Worm (Caenorhabditis elegans) whole organism, early embryonic: ENCODE results near the gene T11F9.7.

Source experiments
- B0310.2 ChIP-seq: sonication (generic microtip); optimal IDR thresholded peaks from 2 replicates; lab custom pipeline; 2016; ENCODE audit warnings: mild to moderate bottlenecking, missing genetic modification characterization, missing compliant biosample characterization
- F13C5.2 ChIP-seq: sonication (generic microtip); optimal IDR thresholded peaks from 2 replicates; lab custom pipeline; 2017; ENCODE audit warnings: mild to moderate bottlenecking, missing genetic modification characterization, inconsistent platforms, missing compliant biosample characterization
- aly-1 ChIP-seq: sonication (generic microtip); optimal IDR thresholded peaks from 2 replicates; lab custom pipeline; 2016; ENCODE audit warnings: missing genetic modification characterization, missing compliant biosample characterization
- ama-1 ChIP-seq: fragments of 150-350 bp; optimal IDR thresholded peaks from 2 replicates; lab custom pipeline; 2014
- ceh-13 ChIP-seq: fragments of 200-800 bp; sonication (Bioruptor generic); optimal IDR thresholded peaks from 2 replicates; lab custom pipeline; 2018; ENCODE audit warnings: mild to moderate bottlenecking, missing genetic modification characterization, missing compliant biosample characterization
- ceh-36 ChIP-seq: sonication (generic microtip); optimal IDR thresholded peaks from 2 replicates; lab custom pipeline; 2016; ENCODE audit warnings: missing genetic modification characterization, inconsistent platforms, missing compliant biosample characterization
- ets-7 ChIP-seq: sonication (generic microtip); optimal IDR thresholded peaks from 2 replicates; lab custom pipeline; 2016; ENCODE audit warnings: missing genotype, missing genetic modification characterization, missing compliant biosample characterization
- flt-1 ChIP-seq: fragments of 200-800 bp; sonication (Bioruptor generic); IDR thresholded peaks from 2 replicates; pipeline ENCODE4 v1.3.6; 2022; ENCODE audit warnings: missing genetic modification characterization, missing compliant biosample characterization
- hmbx-1 ChIP-seq: sonication (generic microtip); optimal IDR thresholded peaks from 2 replicates; lab custom pipeline; 2016; ENCODE audit warnings: mild to moderate bottlenecking, missing genetic modification characterization, missing compliant biosample characterization
- hmg-4 ChIP-seq: fragments of 200-800 bp; sonication (Bioruptor generic); optimal IDR thresholded peaks from 2 replicates; lab custom pipeline; 2018; ENCODE audit warnings: mild to moderate bottlenecking, missing genetic modification characterization, missing compliant biosample characterization
- hnd-1 ChIP-seq: sonication (generic microtip); optimal IDR thresholded peaks from 2 replicates; lab custom pipeline; 2016; ENCODE audit warnings: missing genetic modification characterization, missing compliant biosample characterization
- pes-1 ChIP-seq: fragments of 200-800 bp; sonication (Bioruptor generic); IDR thresholded peaks from 2 replicates; pipeline ENCODE4 v1.3.6; 2022; ENCODE audit warnings: missing genetic modification reagents, missing genetic modification characterization, missing compliant biosample characterization
- scrt-1 ChIP-seq: fragments of 200-800 bp; sonication (Bioruptor generic); IDR thresholded peaks from 2 replicates; pipeline ENCODE4 v1.3.6; 2022; ENCODE audit warnings: missing genetic modification characterization, missing compliant biosample characterization
- sea-1 ChIP-seq: fragments of 200-800 bp; sonication (Bioruptor generic); conservative IDR thresholded peaks from 2 replicates; pipeline ENCODE4 v1.3.6; 2022; ENCODE audit warnings: missing genetic modification characterization, missing compliant biosample characterization
- tbx-11 ChIP-seq: fragments of 200-800 bp; sonication (Bioruptor generic); IDR thresholded peaks from 2 replicates; pipeline ENCODE4 v1.3.6; 2022; ENCODE audit warnings: missing genetic modification characterization, missing compliant biosample characterization
- tbx-37 ChIP-seq: fragments of 200-800 bp; sonication (Bioruptor generic); conservative IDR thresholded peaks from 2 replicates; pipeline ENCODE4 v1.3.6; 2022; ENCODE audit warnings: missing genetic modification reagents, missing genetic modification characterization, missing compliant biosample characterization
- tra-4 ChIP-seq: sonication (generic microtip); optimal IDR thresholded peaks from 2 replicates; lab custom pipeline; 2017; ENCODE audit warnings: missing genetic modification characterization, missing compliant biosample characterization

The T11F9.7 gene

ce11 chrV:11486680-11487079 lies 10.9 kb downstream of the T11F9.7 start, which contains the start of gene T11F9.10:
Gene T11F9.10, plus strand, starts transcription at chrV:11486980.
- TF ChIP-seq sea-1 (GFP tag; lab: Robert Waterston, UW) (no peak), flt-1 (no peak), ets-7 (tag; lab: Kevin White, UChicago) (no peak), tbx-37 (no peak), hmg-4 (GFP tag; lab: Kevin White, UChicago) (no peak), B0310.2 (tag; lab: Kevin White, UChicago) (no peak), ceh-13 (GFP tag; lab: Kevin White, UChicago) (no peak), ceh-36 (tag; lab: Kevin White, UChicago) (no peak), F13C5.2 (no peak)

- TF ChIP-seq tbx-37, result no peak
- TF ChIP-seq ama-1, result no peak
Observed at ce11 chrV:11488288-11488687, 12.6 kb downstream of the T11F9.7 start.

ce11 chrV:11490382-11490781 lies 14.6 kb downstream of the T11F9.7 start, which contains the start of gene dhs-19:
Gene dhs-19, minus strand, starts transcription at chrV:11490482.
- TF ChIP-seq tbx-11 (no peak), hmbx-1 (tag; lab: Kevin White, UChicago) (no peak), ama-1 (no peak), aly-1 (no peak), B0310.2 (tag; lab: Kevin White, UChicago) (no peak), ceh-13 (GFP tag; lab: Kevin White, UChicago) (no peak), pes-1 (GFP tag; lab: Robert Waterston, UW) (no peak)

- TF ChIP-seq B0310.2 (tag; lab: Kevin White, UChicago), result no peak
- no peak for TF ChIP-seq tra-4 (tag; lab: Kevin White, UChicago)
- no peak for TF ChIP-seq pes-1 (GFP tag; lab: Robert Waterston, UW)
- no peak for TF ChIP-seq flt-1
- no peak for TF ChIP-seq ama-1
- TF ChIP-seq hmbx-1 (tag; lab: Kevin White, UChicago), result no peak
- no peak for TF ChIP-seq scrt-1 (GFP tag; lab: Robert Waterston, UW)
- TF ChIP-seq ceh-36 (tag; lab: Kevin White, UChicago), result no peak
- TF ChIP-seq hmg-4 (GFP tag; lab: Kevin White, UChicago), result no peak
- no peak for TF ChIP-seq ets-7 (tag; lab: Kevin White, UChicago)
- TF ChIP-seq F13C5.2, result no peak
- no peak for TF ChIP-seq tbx-11
- TF ChIP-seq hnd-1 (tag; lab: Kevin White, UChicago), result no peak
Observed at ce11 chrV:11492456-11492855, 16.7 kb downstream of the T11F9.7 start, which contains the start of gene T11F9.21. Gene T11F9.21, plus strand, starts transcription at chrV:11492756.

- TF ChIP-seq ama-1 (no peak), pes-1 (GFP tag; lab: Robert Waterston, UW) (no peak), ceh-36 (tag; lab: Kevin White, UChicago) (no peak), scrt-1 (GFP tag; lab: Robert Waterston, UW) (no peak), ceh-13 (GFP tag; lab: Kevin White, UChicago) (no peak), tbx-11 (no peak), F13C5.2 (no peak), hnd-1 (tag; lab: Kevin White, UChicago) (no peak)
Observed at ce11 chrV:11496283-11496682, 20.5 kb downstream of the T11F9.7 start, which contains the start of gene htrl-1. Gene htrl-1, minus strand, starts transcription at chrV:11496383.

ce11 chrV:11497475-11497874 lies 21.7 kb downstream of the T11F9.7 start:
- TF ChIP-seq hmbx-1 (tag; lab: Kevin White, UChicago), result no peak
- TF ChIP-seq hnd-1 (tag; lab: Kevin White, UChicago), result no peak
- no peak for TF ChIP-seq tbx-11
- no peak for TF ChIP-seq ceh-36 (tag; lab: Kevin White, UChicago)
- TF ChIP-seq ama-1, result no peak
- no peak for TF ChIP-seq F13C5.2
- no peak for TF ChIP-seq scrt-1 (GFP tag; lab: Robert Waterston, UW)
- no peak for TF ChIP-seq B0310.2 (tag; lab: Kevin White, UChicago)
- no peak for TF ChIP-seq ets-7 (tag; lab: Kevin White, UChicago)
- no peak for TF ChIP-seq aly-1
- no peak for TF ChIP-seq tbx-37
- no peak for TF ChIP-seq pes-1 (GFP tag; lab: Robert Waterston, UW)
- TF ChIP-seq flt-1, result no peak
- no peak for TF ChIP-seq tra-4 (tag; lab: Kevin White, UChicago)
- TF ChIP-seq hmg-4 (GFP tag; lab: Kevin White, UChicago), result no peak
- TF ChIP-seq sea-1 (GFP tag; lab: Robert Waterston, UW), result no peak
- TF ChIP-seq ceh-13 (GFP tag; lab: Kevin White, UChicago), result no peak

- TF ChIP-seq tbx-37 (no peak), hnd-1 (tag; lab: Kevin White, UChicago) (no peak), B0310.2 (tag; lab: Kevin White, UChicago) (no peak), F13C5.2 (no peak), hmg-4 (GFP tag; lab: Kevin White, UChicago) (no peak), flt-1 (no peak), aly-1 (no peak), pes-1 (GFP tag; lab: Robert Waterston, UW) (no peak), hmbx-1 (tag; lab: Kevin White, UChicago) (no peak), ets-7 (tag; lab: Kevin White, UChicago) (no peak), tbx-11 (no peak), ama-1 (no peak), sea-1 (GFP tag; lab: Robert Waterston, UW) (no peak), scrt-1 (GFP tag; lab: Robert Waterston, UW) (no peak), ceh-13 (GFP tag; lab: Kevin White, UChicago) (no peak), ceh-36 (tag; lab: Kevin White, UChicago) (no peak)
Observed at ce11 chrV:11499786-11500185, 24.0 kb downstream of the T11F9.7 start.

- no peak for TF ChIP-seq ets-7 (tag; lab: Kevin White, UChicago)
- TF ChIP-seq ama-1, result no peak
- TF ChIP-seq hnd-1 (tag; lab: Kevin White, UChicago), result no peak
Observed at ce11 chrV:11500980-11501379, 25.2 kb downstream of the T11F9.7 start.
